Worm (Caenorhabditis elegans) whole organism, L1 larva: ENCODE data around the gene ZC250.5.

Source experiments
- C04F5.9 ChIP-seq: sonication (generic microtip); optimal IDR thresholded peaks from 2 replicates; lab custom pipeline; 2016; ENCODE audit warnings: missing genetic modification characterization, missing compliant biosample characterization
- C34B4.2 ChIP-seq: sonication (generic microtip); optimal IDR thresholded peaks from 2 replicates; lab custom pipeline; 2017; ENCODE audit warnings: mild to moderate bottlenecking, missing genetic modification characterization, missing compliant biosample characterization
- Y116A8C.19 ChIP-seq: sonication (generic microtip); optimal IDR thresholded peaks from 2 replicates; lab custom pipeline; 2016; ENCODE audit warnings: missing compliant biosample characterization, missing genetic modification characterization, borderline replicate concordance
- alr-1 ChIP-seq: fragments of 200-800 bp; sonication (Bioruptor generic); optimal IDR thresholded peaks from 2 replicates; lab custom pipeline; 2018; ENCODE audit warnings: borderline replicate concordance, mild to moderate bottlenecking, missing genetic modification characterization, missing compliant biosample characterization
- aly-2 ChIP-seq: fragments of 150-350 bp; optimal IDR thresholded peaks from 2 replicates; lab custom pipeline; 2014; ENCODE audit warnings: missing biosample characterization, missing genetic modification characterization
- blmp-1 ChIP-seq: fragments of 150-350 bp; optimal IDR thresholded peaks from 2 replicates; lab custom pipeline; 2014; ENCODE audit warnings: missing biosample characterization, missing genetic modification characterization
- ceh-8 ChIP-seq: fragments of 200-800 bp; sonication (Bioruptor generic); optimal IDR thresholded peaks from 2 replicates; lab custom pipeline; 2018; ENCODE audit warnings: mild to moderate bottlenecking, missing genetic modification characterization, moderate library complexity, missing compliant biosample characterization
- ceh-88 ChIP-seq: fragments of 200-800 bp; sonication (Bioruptor generic); IDR thresholded peaks from 2 replicates; pipeline ENCODE4 v1.3.6; 2022; ENCODE audit warnings: missing genetic modification characterization, missing compliant biosample characterization
- egl-13 ChIP-seq: sonication (generic microtip); optimal IDR thresholded peaks from 2 replicates; lab custom pipeline; 2016; ENCODE audit warnings: missing genotype, missing genetic modification reagents, missing genetic modification characterization, missing compliant biosample characterization
- egl-27 ChIP-seq, 2 experiments: fragments of 150-350 bp in 1 of 2; sonication (generic microtip); optimal IDR thresholded peaks; 3 replicates each; lab custom pipeline; 2017 to 2018; ENCODE audit warnings: missing biosample characterization in 2 of 2, missing genetic modification characterization in 2 of 2, missing genetic modification reagents in 2 of 2
- elt-3 ChIP-seq, 6 experiments: fragments of 150-350 bp in 1 of 6; sonication (generic microtip); optimal IDR thresholded peaks; 2 replicates each; lab custom pipeline; 2017 to 2018; ENCODE audit warnings: missing biosample characterization in 6 of 6, missing genetic modification characterization in 6 of 6, inconsistent platforms in 1 of 6
- fkh-10 ChIP-seq: sonication (generic microtip); optimal IDR thresholded peaks from 2 replicates; lab custom pipeline; 2017; ENCODE audit warnings: missing biosample characterization, missing genetic modification reagents, missing genetic modification characterization
- fkh-4 ChIP-seq: sonication (generic microtip); optimal IDR thresholded peaks from 2 replicates; lab custom pipeline; 2016; ENCODE audit warnings: missing compliant biosample characterization, missing genetic modification characterization, borderline replicate concordance
- grh-1 ChIP-seq: fragments of 200-800 bp; sonication (Bioruptor generic); IDR thresholded peaks from 2 replicates; pipeline ENCODE4 v1.3.6; 2022; ENCODE audit warnings: missing genetic modification reagents, missing genetic modification characterization, missing compliant biosample characterization
- hlh-4 ChIP-seq: sonication (generic microtip); optimal IDR thresholded peaks from 2 replicates; lab custom pipeline; 2016; ENCODE audit warnings: mild to moderate bottlenecking, missing genetic modification characterization, missing compliant biosample characterization
- hpl-2 ChIP-seq: fragments of 150-350 bp; optimal IDR thresholded peaks from 2 replicates; lab custom pipeline; 2014; ENCODE audit warnings: missing biosample characterization, missing genetic modification reagents, missing genetic modification characterization
- irx-1 ChIP-seq: sonication (generic microtip); optimal IDR thresholded peaks from 2 replicates; lab custom pipeline; 2016; ENCODE audit warnings: missing genetic modification characterization, missing compliant biosample characterization
- isw-1 ChIP-seq: fragments of 200-800 bp; sonication (Bioruptor generic); IDR thresholded peaks from 2 replicates; pipeline ENCODE4 v1.3.6; 2022; ENCODE audit warnings: missing genetic modification characterization, missing compliant biosample characterization
- jun-1 ChIP-seq: fragments of 150-350 bp; optimal IDR thresholded peaks from 2 replicates; lab custom pipeline; 2014; ENCODE audit warnings: missing biosample characterization, missing genetic modification reagents, missing genetic modification characterization
- lin-13 ChIP-seq: fragments of 150-350 bp; optimal IDR thresholded peaks from 2 replicates; lab custom pipeline; 2014; ENCODE audit warnings: missing biosample characterization, missing genetic modification reagents, missing genetic modification characterization
- lir-3 ChIP-seq: sonication (generic microtip); optimal IDR thresholded peaks from 2 replicates; lab custom pipeline; 2016; ENCODE audit warnings: mild to moderate bottlenecking, missing genetic modification characterization, moderate library complexity, missing compliant biosample characterization; ENCODE audit not compliant: poor library complexity
- lsy-2 ChIP-seq, 2 experiments: fragments of 150-350 bp; optimal IDR thresholded peaks; 2 replicates each; lab custom pipeline; 2014; ENCODE audit warnings: missing biosample characterization in 2 of 2, missing genetic modification characterization in 2 of 2
- mab-9 ChIP-seq: fragments of 200-800 bp; sonication (Bioruptor generic); IDR thresholded peaks from 2 replicates; pipeline ENCODE4 v1.3.6; 2022; ENCODE audit warnings: missing genetic modification reagents, missing genetic modification characterization, missing compliant biosample characterization
- mef-2 ChIP-seq: fragments of 150-350 bp; optimal IDR thresholded peaks from 2 replicates; lab custom pipeline; 2014; ENCODE audit warnings: missing biosample characterization, missing genetic modification characterization
- mep-1 ChIP-seq: fragments of 150-350 bp; optimal IDR thresholded peaks from 2 replicates; lab custom pipeline; 2014; ENCODE audit warnings: missing biosample characterization, missing genetic modification characterization
- nhr-28 ChIP-seq: fragments of 150-350 bp; optimal IDR thresholded peaks from 2 replicates; lab custom pipeline; 2014; ENCODE audit warnings: missing biosample characterization, missing genetic modification characterization
- nhr-47 ChIP-seq: sonication (generic microtip); optimal IDR thresholded peaks from 2 replicates; lab custom pipeline; 2016; ENCODE audit warnings: mild to moderate bottlenecking, missing genetic modification characterization, moderate library complexity, missing compliant biosample characterization
- nhr-71 ChIP-seq: sonication (generic microtip); optimal IDR thresholded peaks from 2 replicates; lab custom pipeline; 2016; ENCODE audit warnings: mild to moderate bottlenecking, missing genetic modification characterization, moderate library complexity, missing compliant biosample characterization
- nhr-76 ChIP-seq: sonication (generic microtip); optimal IDR thresholded peaks from 2 replicates; lab custom pipeline; 2017; ENCODE audit warnings: missing biosample characterization, missing genetic modification characterization
- nhr-85 ChIP-seq: sonication (generic microtip); peaks from one replicate; lab custom pipeline; 2016; ENCODE audit warnings: missing genetic modification characterization, inconsistent platforms, missing compliant biosample characterization
- nhr-90 ChIP-seq: sonication (generic microtip); optimal IDR thresholded peaks from 2 replicates; lab custom pipeline; 2016; ENCODE audit warnings: mild to moderate bottlenecking, missing genetic modification characterization, missing compliant biosample characterization; ENCODE audit not compliant: poor library complexity
- pax-3 ChIP-seq: fragments of 200-800 bp; sonication (Bioruptor generic); optimal IDR thresholded peaks from 2 replicates; lab custom pipeline; 2018; ENCODE audit warnings: mild to moderate bottlenecking, missing genetic modification characterization, moderate library complexity, missing compliant biosample characterization
- skn-1 ChIP-seq: fragments of 150-350 bp; optimal IDR thresholded peaks from 2 replicates; lab custom pipeline; 2014; ENCODE audit warnings: missing biosample characterization, missing genetic modification characterization
- snu-23 ChIP-seq: sonication (generic microtip); optimal IDR thresholded peaks from 2 replicates; lab custom pipeline; 2016; ENCODE audit warnings: missing genetic modification characterization, missing compliant biosample characterization
- tbx-2 ChIP-seq: sonication (generic microtip); optimal IDR thresholded peaks from 2 replicates; lab custom pipeline; 2016; ENCODE audit warnings: missing genetic modification characterization, missing compliant biosample characterization
- tlp-1 ChIP-seq: fragments of 150-350 bp; optimal IDR thresholded peaks from 2 replicates; lab custom pipeline; 2014; ENCODE audit warnings: missing biosample characterization, missing genetic modification characterization
- unc-62 ChIP-seq: fragments of 150-350 bp; optimal IDR thresholded peaks from 2 replicates; lab custom pipeline; 2014; ENCODE audit warnings: missing biosample characterization, missing genetic modification reagents, missing genetic modification characterization
- xbp-1 ChIP-seq: sonication (generic microtip); optimal IDR thresholded peaks from 2 replicates; lab custom pipeline; 2016; ENCODE audit warnings: missing genetic modification characterization, missing compliant biosample characterization
- ztf-4 ChIP-seq: fragments of 150-350 bp; optimal IDR thresholded peaks from 2 replicates; lab custom pipeline; 2014; ENCODE audit warnings: missing biosample characterization, missing genetic modification characterization

The ZC250.5 gene

ce11 chrV:5790497-5791280 is 14.9 kb upstream of the ZC250.5 start, which contains the start of the genes nhr-142 and F44E7.9 (continued):
- no peak for TF ChIP-seq nhr-76 (tag; lab: Kevin White, UChicago)
- peak; percentile 49 for TF ChIP-seq ztf-4 (tag; lab: Kevin White, UChicago)
- TF ChIP-seq nhr-90 (tag; lab: Kevin White, UChicago): peak; percentile 90
- peak; percentile 82 to 90 for TF ChIP-seq lsy-2 (tag; optimal IDR thresholded peaks at IDR 0.05; lab: Kevin White, UChicago)
- peak; percentile 74 for TF ChIP-seq pax-3 (tag; lab: Kevin White, UChicago)
- peak; percentile 85 for TF ChIP-seq tbx-2 (tag; lab: Kevin White, UChicago)
- TF ChIP-seq isw-1 (GFP tag; lab: Robert Waterston, UW): peak; percentile 73
- peak; percentile 52 for TF ChIP-seq blmp-1 (tag; lab: Kevin White, UChicago)
- TF ChIP-seq alr-1 (tag; lab: Kevin White, UChicago): no peak
- TF ChIP-seq aly-2 (tag; lab: Kevin White, UChicago): no peak
- TF ChIP-seq unc-62 (GFP tag; lab: Kevin White, UChicago): no peak
- TF ChIP-seq hlh-4: no peak
- 0 out of 2 replicates have a peak, but pooled peaks have one; percentile 15 for TF ChIP-seq ceh-88 (GFP tag; lab: Robert Waterston, UW)
- TF ChIP-seq mep-1 (tag; lab: Kevin White, UChicago): peak; percentile 91
- TF ChIP-seq Y116A8C.19 (tag; lab: Kevin White, UChicago): no peak
- TF ChIP-seq mab-9 (GFP tag; lab: Robert Waterston, UW): peak; percentile 55; the same call in 1 of the 2 replicates
- TF ChIP-seq hpl-2: no peak
- TF ChIP-seq egl-13: peak; percentile 80
- peak; percentile 89 for TF ChIP-seq snu-23 (GFP tag; lab: Kevin White, UChicago)
- no peak for TF ChIP-seq nhr-28
- peak; percentile 92 for TF ChIP-seq nhr-71 (tag; lab: Kevin White, UChicago)
- TF ChIP-seq egl-27 (tag; optimal IDR thresholded peaks at IDR 0.05; lab: Kevin White, UChicago): no peak
- TF ChIP-seq fkh-10 (GFP tag; lab: Kevin White, UChicago): peak; percentile 77
- peak; percentile 87 for TF ChIP-seq xbp-1
- peak; percentile 94 for TF ChIP-seq nhr-85 (tag; lab: Kevin White, UChicago)
- peak; percentile 51 for TF ChIP-seq mef-2 (tag; lab: Kevin White, UChicago)
- peak; percentile 68 for TF ChIP-seq grh-1
- peak; percentile 32 for TF ChIP-seq fkh-4 (tag; lab: Kevin White, UChicago)
- TF ChIP-seq lir-3 (tag; lab: Kevin White, UChicago): peak; percentile 70
- TF ChIP-seq C34B4.2 (tag; lab: Kevin White, UChicago): no peak
- TF ChIP-seq skn-1 (tag; lab: Kevin White, UChicago): peak; percentile 68
- TF ChIP-seq tlp-1 (tag; lab: Kevin White, UChicago): no peak
- TF ChIP-seq irx-1 (tag; lab: Kevin White, UChicago): peak; percentile 83
- TF ChIP-seq jun-1: peak; percentile 64
- TF ChIP-seq lin-13 (GFP tag; lab: Kevin White, UChicago): peak; percentile 89
- peak; percentile 92 for TF ChIP-seq nhr-47 (tag; lab: Kevin White, UChicago)
- peak; percentile 57 for TF ChIP-seq C04F5.9 (tag; lab: Kevin White, UChicago)
- peak in 2 of 6 experiments; percentile 42 to 78 for TF ChIP-seq elt-3 (tag; optimal IDR thresholded peaks at IDR 0.05; lab: Kevin White, UChicago)

DNA sequence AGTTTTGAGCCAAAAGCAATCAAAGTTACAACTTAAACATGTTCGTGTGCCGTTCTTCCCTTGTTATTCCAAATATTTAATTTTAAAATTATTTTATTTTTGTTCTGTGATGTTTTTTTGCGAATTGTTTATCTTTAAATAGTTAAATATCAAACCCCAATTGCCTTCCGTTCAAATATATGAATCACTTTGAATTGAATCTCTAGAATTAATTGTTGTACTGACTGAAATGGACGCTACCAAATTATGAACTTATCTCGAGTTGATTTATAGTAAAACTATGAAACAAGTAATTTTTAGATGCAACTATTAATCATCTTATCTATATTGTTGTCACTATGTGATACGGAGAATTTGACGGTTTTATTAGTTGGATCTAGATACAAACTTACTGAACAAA is 13.5 kb upstream of the ZC250.5 start, which contains the start of gene ZC250.2:
Gene ZC250.2 (plus strand): TSS at position 301 of the 400 bp plus-strand sequence.
- no peak for TF ChIP-seq mef-2 (tag; lab: Kevin White, UChicago)
- no peak for TF ChIP-seq ceh-8 (GFP tag; lab: Kevin White, UChicago)
- TF ChIP-seq nhr-85 (tag; lab: Kevin White, UChicago): peak; percentile 48
- no peak for TF ChIP-seq isw-1 (GFP tag; lab: Robert Waterston, UW)
- TF ChIP-seq, all 84 proteins: peak for 1
